Worm (Caenorhabditis elegans): ENCODE data around the gene Y59C2A.1.
"Not testable (repeated sequence)": the region's sequence is repeated elsewhere in the genome, so short reads cannot be mapped to it uniquely, and the experiment has no call there.

Gene Y59C2A.1

DNA sequence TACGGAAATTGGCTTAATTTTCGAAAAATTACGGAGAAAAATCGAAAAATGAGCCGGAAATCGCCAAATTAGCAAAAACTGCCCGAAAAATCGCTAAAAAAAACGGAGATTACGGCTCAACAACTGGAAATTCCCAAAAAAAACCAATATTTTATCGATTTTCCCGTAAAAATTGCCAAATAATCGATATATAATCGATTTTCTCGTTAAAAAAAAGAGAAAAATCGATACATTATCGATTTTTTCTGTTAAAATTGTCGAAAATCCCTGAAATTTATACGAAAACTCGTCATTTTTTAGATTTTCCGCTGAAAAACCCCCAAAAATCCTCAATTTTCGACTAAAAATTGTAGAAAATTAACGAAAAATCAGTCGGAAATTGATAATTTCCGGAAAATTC, 28.4 kb downstream of the Y59C2A.1 start:
- TF ChIP-seq cnd-1 (tag; optimal IDR thresholded peaks at IDR 0.05) (no peak), unc-120 (tag; optimal IDR thresholded peaks at IDR 0.05; ENCODE audit: poor library complexity, severe bottlenecking) (no peak), lin-32 (GFP tag; optimal IDR thresholded peaks at IDR 0.05) (no peak), sptf-1 (tag; optimal IDR thresholded peaks at IDR 0.05) (no peak), elt-3 (tag; optimal IDR thresholded peaks at IDR 0.05) (no peak), nhr-2 (tag; optimal IDR thresholded peaks at IDR 0.05) (no peak)

DNA sequence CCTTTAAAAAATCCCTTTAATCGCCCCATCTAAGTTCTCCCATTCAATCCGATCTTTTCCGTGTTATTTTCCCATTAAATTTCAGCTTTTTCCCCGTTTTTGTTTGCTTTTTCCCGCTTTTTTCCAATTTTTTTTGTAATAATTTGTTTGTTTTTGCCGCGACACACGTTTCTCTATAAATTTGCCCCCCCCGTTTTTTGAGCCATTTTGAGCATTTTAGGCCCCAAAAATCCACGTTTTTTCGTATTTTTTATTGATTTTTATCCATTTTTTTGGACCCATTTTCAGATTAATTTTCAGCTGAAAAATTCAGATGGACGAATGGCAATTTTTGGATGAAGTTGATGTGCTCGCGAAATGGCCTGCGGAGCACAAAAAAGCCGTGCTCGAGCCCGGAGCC, 35.4 kb downstream of the Y59C2A.1 start, which contains the start of gene F54A3.2:
F54A3.2 (plus strand) TSS at position 301 of the 400 bp plus-strand sequence.
- TF ChIP-seq sem-2 (GFP tag; optimal IDR thresholded peaks at IDR 0.05) (no peak), unc-120 (tag; optimal IDR thresholded peaks at IDR 0.05; ENCODE audit: poor library complexity, severe bottlenecking) (no peak), ces-1 (GFP tag; optimal IDR thresholded peaks at IDR 0.05) (no peak), nhr-76 (tag; optimal IDR thresholded peaks at IDR 0.05) (no peak), mep-1 (tag; optimal IDR thresholded peaks at IDR 0.05) (no peak), ztf-11 (tag; optimal IDR thresholded peaks at IDR 0.05) (no peak), tbx-8 (GFP tag; optimal IDR thresholded peaks at IDR 0.05) (no peak)

DNA sequence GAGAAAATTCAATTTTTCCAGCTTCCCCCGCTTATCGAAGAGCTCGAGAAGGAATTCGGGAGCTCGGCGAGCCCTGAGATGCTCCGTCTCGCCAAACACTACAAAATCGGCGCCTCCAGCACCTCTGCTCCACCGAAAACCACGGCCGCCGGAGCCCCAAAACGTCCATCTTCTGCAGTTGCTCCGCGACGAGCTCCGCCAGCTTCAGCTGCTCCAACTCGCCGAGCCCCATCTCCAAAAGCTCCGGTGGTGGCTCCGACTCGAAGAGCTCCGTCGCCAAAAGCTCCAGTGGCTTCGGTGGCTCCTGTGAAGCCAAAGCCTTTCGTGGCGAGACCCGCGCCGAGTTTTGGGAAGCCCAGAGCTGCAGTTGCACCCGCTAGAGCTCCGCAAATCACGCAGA, 43.7 kb downstream of the Y59C2A.1 start:
- TF ChIP-seq blmp-1 (tag; optimal IDR thresholded peaks at IDR 0.05) (no peak), bed-3 (GFP tag; optimal IDR thresholded peaks at IDR 0.05) (no peak), ces-1 (GFP tag; optimal IDR thresholded peaks at IDR 0.05) (no peak), M03D4.4 (tag; optimal IDR thresholded peaks at IDR 0.05) (no peak), sptf-1 (tag; optimal IDR thresholded peaks at IDR 0.05) (no peak), sem-2 (GFP tag; optimal IDR thresholded peaks at IDR 0.05) (no peak), elt-1 (tag; optimal IDR thresholded peaks at IDR 0.05; ENCODE audit: borderline replicate concordance, insufficient read depth) (no peak), unc-62 (GFP tag; optimal IDR thresholded peaks at IDR 0.05) (no peak), zip-8 (tag; optimal IDR thresholded peaks at IDR 0.05) (no peak), tbx-8 (GFP tag; optimal IDR thresholded peaks at IDR 0.05) (no peak), hlh-1 (tag; optimal IDR thresholded peaks at IDR 0.05) (no peak)

DNA sequence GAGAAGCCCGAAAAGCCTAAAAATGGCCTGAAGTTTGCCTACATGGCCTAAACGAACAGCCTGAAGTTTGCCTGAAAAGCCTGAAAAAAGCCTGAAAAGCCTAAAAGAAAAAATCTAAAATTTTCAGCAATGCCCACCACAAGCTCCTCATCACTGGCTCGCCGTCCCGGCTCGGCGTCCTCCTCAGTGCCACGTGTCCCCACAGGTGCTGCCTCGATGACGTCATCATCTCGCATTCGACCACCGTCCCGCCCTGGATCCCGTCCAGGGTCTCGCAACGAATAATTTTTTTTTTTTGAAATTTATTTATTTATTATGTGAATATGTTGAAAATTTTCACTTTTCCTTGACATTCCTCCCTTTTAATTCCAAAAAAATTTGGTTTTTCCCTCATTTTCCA, 45.8 kb downstream of the Y59C2A.1 start:
- TF ChIP-seq sptf-1 (tag; optimal IDR thresholded peaks at IDR 0.05) (no peak), zip-8 (tag; optimal IDR thresholded peaks at IDR 0.05) (peak; percentile 60), cnd-1 (tag; optimal IDR thresholded peaks at IDR 0.05) (no peak)

DNA sequence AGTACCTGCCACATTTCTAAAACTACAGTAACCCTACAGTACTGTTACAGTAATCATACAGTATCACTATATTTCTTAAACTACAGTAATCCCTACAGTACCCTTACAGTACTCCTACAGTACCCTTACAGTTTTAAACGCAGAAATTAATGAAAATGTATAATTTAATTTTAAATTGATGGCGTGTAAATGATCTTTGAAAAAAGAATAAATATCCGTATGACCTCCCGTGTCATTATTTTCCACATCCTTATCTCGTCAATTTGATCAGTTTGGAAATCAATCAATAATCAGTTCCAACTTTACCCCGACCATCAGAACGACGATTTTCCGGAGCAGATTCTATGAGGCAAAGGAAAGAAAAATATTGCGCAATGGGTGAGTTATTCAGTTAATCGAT, 46.9 kb downstream of the Y59C2A.1 start, which contains the start of gene K09F6.3:
K09F6.3 (plus strand) TSS at position 301 of the 400 bp plus-strand sequence.
- TF ChIP-seq bed-3 (GFP tag; optimal IDR thresholded peaks at IDR 0.05); drap-1 (GFP tag; optimal IDR thresholded peaks at IDR 0.05); lin-13 (tag; optimal IDR thresholded peaks at IDR 0.05): not testable (repeated sequence)
